Worm (Caenorhabditis elegans) whole organism, mixed stage, embryonic: ENCODE measurements around the gene C44H4.4.

ENCODE experiments used
- ces-1 ChIP-seq: fragments of 150-350 bp; optimal IDR thresholded peaks from 2 replicates; lab custom pipeline; 2014; ENCODE audit warnings: missing biosample characterization, missing genetic modification reagents, missing genetic modification characterization
- mab-5 ChIP-seq: fragments of 150-350 bp; optimal IDR thresholded peaks from 2 replicates; lab custom pipeline; 2014; ENCODE audit warnings: missing biosample characterization, missing genetic modification characterization
- pha-4 ChIP-seq: fragments of 150-350 bp; optimal IDR thresholded peaks from 2 replicates; lab custom pipeline; 2018; ENCODE audit warnings: missing biosample characterization, missing genetic modification reagents, missing genetic modification characterization
- snpc-4 ChIP-seq: fragments of 150-350 bp; optimal IDR thresholded peaks from 2 replicates; lab custom pipeline; 2014; ENCODE audit warnings: missing biosample characterization, missing genetic modification characterization
- unc-39 ChIP-seq: fragments of 150-350 bp; optimal IDR thresholded peaks from 2 replicates; lab custom pipeline; 2014; ENCODE audit warnings: missing biosample characterization, missing genetic modification characterization

DNA sequence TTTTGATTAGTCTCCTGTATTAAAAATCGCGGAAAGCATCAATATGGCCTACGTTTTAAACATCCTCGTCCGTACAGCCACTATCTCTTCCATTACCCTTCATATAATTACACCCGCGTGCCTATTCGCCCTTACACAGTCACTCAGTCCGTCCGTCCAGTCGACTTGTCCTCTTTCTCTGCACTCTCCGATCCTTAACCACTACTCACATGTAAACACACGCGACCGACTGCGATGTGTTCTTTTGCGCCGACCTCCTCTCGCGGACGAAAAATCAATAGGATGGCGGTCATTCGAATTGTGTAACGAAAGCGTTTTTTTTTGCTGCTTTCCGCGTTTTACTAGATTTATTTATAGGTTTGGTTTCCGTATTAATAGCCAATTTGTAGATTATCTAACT, 13.8 kb upstream of the C44H4.4 start, which contains the start of gene eor-2:
- TF ChIP-seq ces-1 (GFP tag; lab: Kevin White, UChicago), result peak; percentile 51
- TF ChIP-seq unc-39 (tag; lab: Kevin White, UChicago), result no peak
- no peak for TF ChIP-seq mab-5 (tag; lab: Kevin White, UChicago)
- peak; percentile 96 for TF ChIP-seq pha-4
- TF ChIP-seq snpc-4 (tag; lab: Kevin White, UChicago), result no peak
